Fruit fly (Drosophila melanogaster) whole organism, embryonic: Measurements from ENCODE around the gene CG10383.

Experiments used
- ATbp ChIP-seq: fragments of 200-800 bp; sonication (Bioruptor generic); optimal IDR thresholded peaks from 2 replicates; lab custom pipeline; 2017; ENCODE audit warnings: missing biosample characterization, mild to moderate bottlenecking, missing genetic modification characterization, missing genetic modification reagents
- Atf-2 ChIP-seq: fragments of 200-800 bp; sonication (Bioruptor generic); optimal IDR thresholded peaks from 2 replicates; lab custom pipeline; 2016; ENCODE audit warnings: missing biosample characterization, missing genetic modification characterization
- Bteb2 ChIP-seq: fragments of 200-800 bp; sonication (Bioruptor generic); optimal IDR thresholded peaks from 2 replicates; lab custom pipeline; 2016; ENCODE audit warnings: missing biosample characterization, missing genetic modification characterization
- CG10209 ChIP-seq: fragments of 200-800 bp; sonication (Bioruptor generic); optimal IDR thresholded peaks from 3 replicates; lab custom pipeline; 2017; ENCODE audit warnings: missing biosample characterization, mild to moderate bottlenecking, missing genetic modification characterization, missing genetic modification reagents
- CG13775 ChIP-seq: fragments of 200-800 bp; sonication (Bioruptor generic); optimal IDR thresholded peaks from 3 replicates; lab custom pipeline; 2017; ENCODE audit warnings: missing biosample characterization, mild to moderate bottlenecking, missing genetic modification characterization
- CG14050 ChIP-seq: fragments of 200-800 bp; sonication (Bioruptor generic); IDR thresholded peaks from 3 replicates; pipeline ENCODE4 v1.3.6; 2022; ENCODE audit warnings: missing biosample characterization, missing genetic modification characterization
- CG14710 ChIP-seq: fragments of 200-800 bp; sonication (Bioruptor generic); optimal IDR thresholded peaks from 3 replicates; lab custom pipeline; 2019; ENCODE audit warnings: missing biosample characterization, mild to moderate bottlenecking, missing genetic modification characterization, moderate library complexity
- CG15479 ChIP-seq: fragments of 200-800 bp; sonication (Bioruptor generic); optimal IDR thresholded peaks from 3 replicates; lab custom pipeline; 2019; ENCODE audit warnings: missing biosample characterization, mild to moderate bottlenecking, missing genetic modification characterization, moderate library complexity
- CG16779 ChIP-seq: fragments of 200-800 bp; sonication (Bioruptor generic); IDR thresholded peaks from 2 replicates; pipeline ENCODE4 v1.3.6; 2022; ENCODE audit warnings: missing biosample characterization, missing genetic modification characterization
- CG16815 ChIP-seq: fragments of 200-800 bp; sonication (Bioruptor generic); optimal IDR thresholded peaks from 3 replicates; lab custom pipeline; 2017; ENCODE audit warnings: missing biosample characterization, mild to moderate bottlenecking, missing genetic modification characterization
- CG17361 ChIP-seq: fragments of 200-800 bp; sonication (Bioruptor generic); IDR thresholded peaks from 3 replicates; pipeline ENCODE4 v1.3.6; 2022; ENCODE audit warnings: missing biosample characterization, missing genetic modification characterization
- CG18011 ChIP-seq: fragments of 200-800 bp; sonication (Bioruptor generic); optimal IDR thresholded peaks from 2 replicates; lab custom pipeline; 2017; ENCODE audit warnings: missing biosample characterization, missing genetic modification characterization, mild to moderate bottlenecking, moderate library complexity, missing genotype
- CG18599 ChIP-seq: fragments of 200-800 bp; sonication (Bioruptor generic); optimal IDR thresholded peaks from 3 replicates; lab custom pipeline; 2017; ENCODE audit warnings: missing biosample characterization, missing genetic modification characterization, mild to moderate bottlenecking, moderate library complexity, missing genetic modification reagents
- CG31224 ChIP-seq: fragments of 200-800 bp; sonication (Bioruptor generic); IDR thresholded peaks from 2 replicates; pipeline ENCODE4 v1.3.6; 2022; ENCODE audit warnings: missing biosample characterization, missing genetic modification characterization
- CG31365 ChIP-seq: fragments of 200-800 bp; sonication (Bioruptor generic); optimal IDR thresholded peaks from 2 replicates; lab custom pipeline; 2018; ENCODE audit warnings: missing biosample characterization, mild to moderate bottlenecking, missing genetic modification characterization
- CG3838 ChIP-seq: fragments of 200-800 bp; sonication (Bioruptor generic); optimal IDR thresholded peaks from 3 replicates; lab custom pipeline; 2016; ENCODE audit warnings: missing biosample characterization, missing genetic modification characterization
- CG4328 ChIP-seq: fragments of 200-800 bp; sonication (Bioruptor generic); optimal IDR thresholded peaks from 3 replicates; lab custom pipeline; 2017; ENCODE audit warnings: missing biosample characterization, missing genetic modification reagents, missing genetic modification characterization
- CG6791 ChIP-seq: fragments of 200-800 bp; sonication (Bioruptor generic); IDR thresholded peaks from 3 replicates; pipeline ENCODE4 v1.3.6; 2022; ENCODE audit warnings: missing biosample characterization, missing genetic modification characterization; ENCODE audit not compliant: partially characterized antibody
- CG6813 ChIP-seq: fragments of 200-800 bp; sonication (Bioruptor generic); optimal IDR thresholded peaks from 2 replicates; lab custom pipeline; 2017; ENCODE audit warnings: missing biosample characterization, missing genetic modification characterization, mild to moderate bottlenecking, moderate library complexity, missing genetic modification reagents
- CG7372 ChIP-seq: fragments of 200-800 bp; sonication (Bioruptor generic); IDR thresholded peaks from 2 replicates; pipeline ENCODE4 v1.3.6; 2022; ENCODE audit warnings: missing biosample characterization, missing genetic modification characterization
- CG7928 ChIP-seq: fragments of 200-800 bp; sonication (Bioruptor generic); optimal IDR thresholded peaks from 2 replicates; lab custom pipeline; 2017; ENCODE audit warnings: missing biosample characterization, mild to moderate bottlenecking, missing genetic modification characterization
- CG9609 ChIP-seq: fragments of 200-800 bp; sonication (Bioruptor generic); optimal IDR thresholded peaks from 3 replicates; lab custom pipeline; 2016; ENCODE audit warnings: missing biosample characterization, missing genetic modification characterization
- CG9932 ChIP-seq: fragments of 200-800 bp; sonication (Bioruptor generic); IDR thresholded peaks from 2 replicates; pipeline ENCODE4 v1.3.6; 2022; ENCODE audit warnings: missing biosample characterization, missing genetic modification characterization
- CoRest ChIP-seq: fragments of 200-800 bp; sonication (Bioruptor generic); optimal IDR thresholded peaks from 3 replicates; lab custom pipeline; 2018; ENCODE audit warnings: missing biosample characterization, mild to moderate bottlenecking, missing genetic modification characterization, moderate library complexity
- D19A ChIP-seq: fragments of 200-800 bp; optimal IDR thresholded peaks from 3 replicates; lab custom pipeline; 2019; ENCODE audit warnings: missing biosample characterization, mild to moderate bottlenecking, missing genetic modification characterization, moderate library complexity
- Elba2 ChIP-seq: fragments of 200-800 bp; sonication (Bioruptor generic); optimal IDR thresholded peaks from 3 replicates; lab custom pipeline; 2016; ENCODE audit warnings: missing biosample characterization, missing genetic modification characterization
- Hmr ChIP-seq: fragments of 200-800 bp; sonication (Bioruptor generic); optimal IDR thresholded peaks from 3 replicates; lab custom pipeline; 2017; ENCODE audit warnings: mild to moderate bottlenecking, missing biosample characterization, missing genetic modification reagents, missing genetic modification characterization
- MBD-R2 ChIP-seq: fragments of 200-800 bp; sonication (Bioruptor generic); IDR thresholded peaks from 2 replicates; pipeline ENCODE4 v1.3.6; 2022; ENCODE audit warnings: missing biosample characterization, missing genetic modification characterization
- Meics ChIP-seq: fragments of 200-800 bp; sonication (Bioruptor generic); optimal IDR thresholded peaks from 2 replicates; lab custom pipeline; 2017; ENCODE audit warnings: missing biosample characterization, mild to moderate bottlenecking, missing genetic modification characterization
- Nf-YC ChIP-seq: fragments of 200-800 bp; optimal IDR thresholded peaks from 3 replicates; lab custom pipeline; 2019; ENCODE audit warnings: missing biosample characterization, mild to moderate bottlenecking, missing genetic modification characterization, moderate library complexity
- Ravus ChIP-seq: fragments of 200-800 bp; sonication (Bioruptor generic); IDR thresholded peaks from 2 replicates; pipeline ENCODE4 v1.3.6; 2022; ENCODE audit warnings: missing biosample characterization, missing genetic modification characterization
- caup ChIP-seq: fragments of 200-800 bp; sonication (Bioruptor generic); optimal IDR thresholded peaks from 3 replicates; lab custom pipeline; 2017; ENCODE audit warnings: missing biosample characterization, mild to moderate bottlenecking, missing genetic modification characterization, moderate library complexity; ENCODE audit not compliant: severe bottlenecking
- da ChIP-seq: fragments of 200-800 bp; sonication (Bioruptor generic); optimal IDR thresholded peaks from 2 replicates; lab custom pipeline; 2016; ENCODE audit warnings: missing biosample characterization, missing genetic modification characterization
- eve ChIP-seq, 2 experiments: fragments of >200 bp; optimal IDR thresholded peaks; 2 replicates each; lab custom pipeline; 2017; ENCODE audit warnings: missing biosample characterization in 2 of 2, missing genetic modification characterization in 2 of 2
- ewg ChIP-seq: fragments of 200-800 bp; sonication (Bioruptor generic); optimal IDR thresholded peaks from 3 replicates; lab custom pipeline; 2017; ENCODE audit warnings: mild to moderate bottlenecking, missing biosample characterization, missing genetic modification reagents, missing genetic modification characterization
- fd64A ChIP-seq: fragments of 200-800 bp; sonication (Bioruptor generic); optimal IDR thresholded peaks from 3 replicates; lab custom pipeline; 2018; ENCODE audit warnings: missing biosample characterization, mild to moderate bottlenecking, missing genetic modification characterization
- fd96Cb ChIP-seq: fragments of 200-800 bp; sonication (Bioruptor generic); optimal IDR thresholded peaks from 2 replicates; lab custom pipeline; 2018; ENCODE audit warnings: missing biosample characterization, mild to moderate bottlenecking, missing genetic modification characterization, moderate library complexity
- jing ChIP-seq: fragments of 200-800 bp; sonication (Bioruptor generic); optimal IDR thresholded peaks from 2 replicates; lab custom pipeline; 2018; ENCODE audit warnings: missing biosample characterization, mild to moderate bottlenecking, missing genetic modification characterization
- kay ChIP-seq: fragments of 200-800 bp; sonication (Bioruptor generic); optimal IDR thresholded peaks from 2 replicates; lab custom pipeline; 2016; ENCODE audit warnings: missing biosample characterization, missing genetic modification characterization
- lab ChIP-seq: fragments of 200-800 bp; sonication (Bioruptor generic); optimal IDR thresholded peaks from 3 replicates; lab custom pipeline; 2017; ENCODE audit warnings: missing biosample characterization, missing genetic modification characterization, mild to moderate bottlenecking, moderate library complexity, missing genetic modification reagents
- lov ChIP-seq, 2 experiments: fragments of 200-800 bp in 1 of 2; fragments of >200 bp in 1 of 2; sonication (Bioruptor generic) in 1 of 2; IDR thresholded peaks in 1 of 2; optimal IDR thresholded peaks in 1 of 2; 2 replicates in 1 of 2; 3 replicates in 1 of 2; pipeline versions ENCODE4 v1.3.6 to Lab custom; 2017 to 2022; ENCODE audit warnings: missing biosample characterization in 1 of 2, missing genetic modification characterization in 1 of 2
- nerfin-1 ChIP-seq: fragments of 200-800 bp; sonication (Bioruptor generic); optimal IDR thresholded peaks from 3 replicates; lab custom pipeline; 2019; ENCODE audit warnings: missing biosample characterization, mild to moderate bottlenecking, missing genetic modification characterization, moderate library complexity
- slp2 ChIP-seq: fragments of 200-800 bp; sonication (Bioruptor generic); optimal IDR thresholded peaks from 2 replicates; lab custom pipeline; 2016; ENCODE audit warnings: missing biosample characterization, missing genetic modification characterization
- so ChIP-seq: fragments of 200-800 bp; sonication (Bioruptor generic); IDR thresholded peaks from 3 replicates; pipeline ENCODE4 v1.3.6; 2022; ENCODE audit warnings: missing biosample characterization, missing genetic modification characterization
- sqz ChIP-seq: fragments of 200-800 bp; sonication (Bioruptor generic); optimal IDR thresholded peaks from 3 replicates; lab custom pipeline; 2018; ENCODE audit warnings: missing biosample characterization, mild to moderate bottlenecking, missing genetic modification characterization
- twi ChIP-seq: fragments of 200-800 bp; optimal IDR thresholded peaks from 2 replicates; lab custom pipeline; 2019; ENCODE audit warnings: missing biosample characterization, mild to moderate bottlenecking, missing genetic modification characterization, moderate library complexity
- yki ChIP-seq: fragments of >200 bp; optimal IDR thresholded peaks from 3 replicates; lab custom pipeline; 2018

CG10383 gene

DNA sequence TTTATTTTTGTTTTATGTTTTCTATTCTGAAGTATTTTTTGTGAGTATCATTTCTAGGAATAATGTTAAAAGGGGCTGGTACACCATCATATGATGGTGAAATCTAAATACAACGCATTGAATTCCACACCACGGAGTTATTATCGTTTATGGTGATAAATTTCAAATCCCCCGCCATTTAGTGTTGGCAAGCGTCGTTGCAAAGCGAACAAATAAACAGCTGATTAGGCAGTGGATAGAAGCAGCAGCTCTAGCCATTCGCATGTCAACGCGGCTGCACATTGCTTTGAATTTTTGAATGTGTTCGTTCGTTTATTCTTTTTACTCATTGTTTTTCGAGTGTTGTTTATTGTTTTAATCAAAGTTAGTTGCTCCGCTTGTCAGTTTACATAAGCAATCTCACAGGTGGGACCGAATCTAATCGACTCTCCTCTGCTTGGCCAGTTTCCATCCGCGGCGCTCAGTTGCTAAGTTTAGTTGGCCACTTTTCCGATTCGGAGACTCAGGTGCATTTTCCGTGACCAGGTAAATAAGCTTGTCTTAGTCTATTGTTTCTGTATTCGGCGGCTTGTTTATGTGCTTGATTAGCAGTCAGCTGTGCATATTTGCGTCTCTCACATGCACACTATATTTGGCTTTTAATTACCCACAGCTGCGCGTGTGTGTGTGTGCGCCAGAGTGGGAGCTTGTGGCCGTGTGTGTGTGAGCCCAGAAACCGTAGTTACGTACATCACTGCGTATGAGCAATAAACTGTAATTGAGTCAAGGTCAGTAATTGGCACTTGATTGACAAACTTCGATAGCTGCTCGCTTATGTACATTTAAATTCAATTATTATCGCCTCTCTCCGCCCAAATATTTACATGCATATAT lies 18.2 kb downstream of the CG10383 start, which contains the start of the genes Mst36Fa and CG31751 (continued):
- TF ChIP-seq Hmr (GFP tag; lab: Kevin White, UChicago): peak; percentile 95
- TF ChIP-seq ewg (GFP tag; lab: Kevin White, UChicago): peak; percentile 64
- no peak; the same call in 2 of the 3 replicates for TF ChIP-seq CG17361 (GFP tag; lab: Robert Waterston, UW)
- TF ChIP-seq slp2 (GFP tag; lab: Kevin White, UChicago): no peak
- TF ChIP-seq CG6791 (GFP tag; lab: Robert Waterston, UW): no peak
- TF ChIP-seq Atf-2 (GFP tag; lab: Kevin White, UChicago): peak; percentile 47
- peak; percentile 71 for TF ChIP-seq CG9609
- TF ChIP-seq fd96Cb (tag; lab: Kevin White, UChicago): peak; percentile 31
- TF ChIP-seq CG14050: peak; percentile 33; the same call in 1 of the 3 replicates
- TF ChIP-seq D19A: peak; percentile 51
- TF ChIP-seq Nf-YC (tag; lab: Kevin White, UChicago): no peak
- peak; percentile 71 for TF ChIP-seq da (GFP tag; lab: Kevin White, UChicago)
- no peak for TF ChIP-seq CG31224 (GFP tag; lab: Robert Waterston, UW)
- peak; percentile 86 for TF ChIP-seq Meics
- peak; percentile 28 for TF ChIP-seq kay (GFP tag; lab: Kevin White, UChicago)
- peak; percentile 84 for TF ChIP-seq CG4328
- peak; percentile 75 for TF ChIP-seq CG3838 (GFP tag; lab: Kevin White, UChicago)
- TF ChIP-seq sqz (GFP tag; lab: Kevin White, UChicago): no peak
- TF ChIP-seq fd64A (GFP tag; lab: Kevin White, UChicago): peak; percentile 88
- peak; percentile 79 for TF ChIP-seq CG16779
- peak; percentile 88 for TF ChIP-seq CG10209 (GFP tag; lab: Kevin White, UChicago)
- TF ChIP-seq yki (lab: Kevin White, UChicago): no peak
- peak; percentile 60 for TF ChIP-seq nerfin-1 (tag; lab: Kevin White, UChicago)
- TF ChIP-seq CoRest (tag; lab: Kevin White, UChicago): peak; percentile 66
- peak; percentile 8 for TF ChIP-seq twi (tag; lab: Kevin White, UChicago)
- no peak for TF ChIP-seq Ravus
- TF ChIP-seq jing: peak; percentile 39
- TF ChIP-seq ATbp (GFP tag; lab: Kevin White, UChicago): peak; percentile 97
- TF ChIP-seq CG31365 (tag; lab: Kevin White, UChicago): peak; percentile 75
- TF ChIP-seq CG7928 (GFP tag; lab: Kevin White, UChicago): peak; percentile 58
- no peak for TF ChIP-seq Elba2 (GFP tag; lab: Kevin White, UChicago)
- TF ChIP-seq CG14710: peak; percentile 57
- peak; percentile 71; the same call in 1 of the 3 replicates for TF ChIP-seq so (GFP tag; lab: Robert Waterston, UW)
- TF ChIP-seq Bteb2: peak; percentile 64
- peak; percentile 94 for TF ChIP-seq caup
- TF ChIP-seq CG18599: peak; percentile 91
- no peak for TF ChIP-seq lov (optimal IDR thresholded peaks at IDR 0.05; lab: Kevin White, UChicago)
- TF ChIP-seq lov (GFP tag; IDR thresholded peaks at IDR 0.05; lab: Robert Waterston, UW): 0 out of 3 replicates have a peak, but pooled peaks have one; percentile 50
- TF ChIP-seq CG13775 (GFP tag; lab: Kevin White, UChicago): peak; percentile 43
- peak; percentile 32; the same call in 1 of the 2 replicates for TF ChIP-seq CG9932 (GFP tag; lab: Robert Waterston, UW)
- peak; percentile 94 for TF ChIP-seq lab (GFP tag; lab: Kevin White, UChicago)
- TF ChIP-seq CG15479 (GFP tag; lab: Kevin White, UChicago): no peak
- TF ChIP-seq CG6813: peak; percentile 93
- TF ChIP-seq CG18011 (GFP tag; lab: Kevin White, UChicago): peak; percentile 41
- peak; percentile 71 for TF ChIP-seq CG7372 (GFP tag; lab: Robert Waterston, UW)
- peak; percentile 81 for TF ChIP-seq MBD-R2
- TF ChIP-seq CG16815 (GFP tag; lab: Kevin White, UChicago): no peak
- TF ChIP-seq eve (GFP tag; optimal IDR thresholded peaks at IDR 0.05; lab: Kevin White, UChicago): no peak
